Worm (Caenorhabditis elegans): ENCODE data around the gene srx-131.
A peak's percentile ranks its signal among the peaks of the same experiment; 100 is the strongest.

- peak; percentile 44 for TF ChIP-seq F13C5.2 (tag; optimal IDR thresholded peaks at IDR 0.05)
- TF ChIP-seq hnd-1 (tag; optimal IDR thresholded peaks at IDR 0.05): no peak
- TF ChIP-seq B0310.2 (tag; optimal IDR thresholded peaks at IDR 0.05): no peak
- TF ChIP-seq tra-4 (tag; optimal IDR thresholded peaks at IDR 0.05): no peak
- no peak for TF ChIP-seq ceh-13 (GFP tag; optimal IDR thresholded peaks at IDR 0.05)
- no peak for TF ChIP-seq ama-1 (optimal IDR thresholded peaks at IDR 0.05)
- TF ChIP-seq flt-1 (GFP tag; IDR thresholded peaks at IDR 0.05): no peak
- no peak for TF ChIP-seq ets-7 (tag; optimal IDR thresholded peaks at IDR 0.05)
- TF ChIP-seq tbx-11 (GFP tag; IDR thresholded peaks at IDR 0.05): no peak
- TF ChIP-seq pes-1 (GFP tag; IDR thresholded peaks at IDR 0.05): no peak
- TF ChIP-seq aly-1 (tag; optimal IDR thresholded peaks at IDR 0.05): peak; percentile 63
- no peak for TF ChIP-seq tbx-37 (GFP tag; conservative IDR thresholded peaks at IDR 0.05)
- TF ChIP-seq hmbx-1 (tag; optimal IDR thresholded peaks at IDR 0.05): no peak
These were observed 36.8 kb upstream of the srx-131 start for ce11 chrV:13808462-13808867.
